Worm (Caenorhabditis elegans) whole organism, L3 larva: Measurements from ENCODE around the gene ZK54.3.

Source experiments
- R02D3.7 ChIP-seq: fragments of 150-350 bp; optimal IDR thresholded peaks from 2 replicates; lab custom pipeline; 2014; ENCODE audit warnings: missing biosample characterization, missing genetic modification characterization
- aly-2 ChIP-seq: fragments of 150-350 bp; optimal IDR thresholded peaks from 2 replicates; lab custom pipeline; 2014; ENCODE audit warnings: missing biosample characterization, missing genetic modification characterization
- ceh-82 ChIP-seq: fragments of 150-350 bp; optimal IDR thresholded peaks from 2 replicates; lab custom pipeline; 2014; ENCODE audit warnings: missing biosample characterization, missing genetic modification characterization
- fkh-10 ChIP-seq: sonication (generic microtip); optimal IDR thresholded peaks from 2 replicates; lab custom pipeline; 2017; ENCODE audit warnings: missing biosample characterization, missing genetic modification reagents, missing genetic modification characterization
- jun-1 ChIP-seq: fragments of 150-350 bp; optimal IDR thresholded peaks from 2 replicates; lab custom pipeline; 2014; ENCODE audit warnings: missing biosample characterization, missing genetic modification reagents, missing genetic modification characterization

DNA sequence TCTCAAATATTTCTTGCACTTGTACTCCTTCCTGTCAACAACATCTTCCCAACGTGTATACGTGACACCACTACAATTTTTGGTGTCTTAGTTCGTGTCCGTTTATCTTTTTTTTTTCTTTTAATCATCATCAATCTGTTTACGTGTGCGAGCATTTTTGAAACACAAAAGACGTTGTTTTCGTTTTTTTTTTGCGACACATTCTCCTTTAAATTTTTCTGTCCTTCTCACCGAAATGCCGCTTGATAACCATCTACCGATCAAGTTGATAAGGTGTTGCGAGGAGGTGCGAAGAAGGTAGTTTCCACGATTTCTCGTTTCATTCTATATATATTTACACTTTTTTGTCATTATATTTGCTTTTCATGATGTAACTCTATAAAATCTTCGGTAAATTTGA is 43.7 kb upstream of the ZK54.3 start:
- TF ChIP-seq aly-2 (tag; lab: Kevin White, UChicago) (no peak), fkh-10 (GFP tag; lab: Kevin White, UChicago) (no peak), ceh-82 (tag; lab: Kevin White, UChicago) (no peak), jun-1 (tag; lab: Kevin White, UChicago) (no peak), R02D3.7 (no peak)
